Fruit fly (Drosophila melanogaster) whole organism, larva: ENCODE data around the gene peng.

ENCODE experiments used
- noc ChIP-seq: fragments of 200-800 bp; sonication (Bioruptor generic); optimal IDR thresholded peaks from 3 replicates; lab custom pipeline; 2019; ENCODE audit warnings: missing biosample characterization, mild to moderate bottlenecking, missing genetic modification characterization, moderate library complexity

peng gene

DNA sequence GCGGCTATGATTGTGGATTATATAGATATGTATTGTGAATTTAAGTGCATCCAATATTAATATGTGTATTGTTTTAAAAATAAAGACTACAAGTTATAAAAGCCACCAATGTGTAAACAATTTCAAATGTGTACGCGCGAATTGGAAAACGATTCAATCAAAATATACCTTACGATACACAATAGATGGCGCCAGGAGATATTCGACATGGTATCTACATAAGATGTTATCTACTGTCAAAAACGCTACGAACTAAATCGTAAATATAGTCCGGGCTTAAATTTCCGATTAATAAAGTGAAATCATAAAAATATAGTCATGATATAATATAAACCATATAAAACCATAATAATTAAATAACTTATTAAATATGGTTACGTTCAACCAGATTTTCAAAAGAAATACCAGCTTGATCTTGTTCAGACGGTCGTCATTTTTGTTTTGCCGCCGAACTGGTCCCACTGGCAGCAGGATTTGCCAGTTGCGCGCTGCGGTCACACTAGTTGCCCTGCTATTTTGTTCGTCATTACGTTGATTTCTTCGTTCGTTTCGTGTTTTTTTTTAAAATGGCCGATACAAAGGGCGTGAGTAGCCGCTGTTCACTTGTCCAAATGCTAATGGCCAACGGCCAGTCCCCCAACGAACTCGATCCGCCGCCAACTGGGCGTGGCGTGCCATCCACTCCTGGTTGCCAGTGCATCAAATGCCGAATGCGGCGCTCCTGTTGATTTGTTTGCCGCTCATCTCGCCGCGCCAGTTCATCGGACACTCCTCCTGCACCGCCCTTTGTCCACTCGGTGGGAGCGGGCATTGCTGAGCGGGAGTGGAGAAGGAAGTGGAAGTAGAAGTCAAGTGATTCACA, 8.4 kb upstream of the peng start, which contains the start of gene Septin1:
Gene Septin1 (plus strand): TSS at position 477 of the 862 bp plus-strand sequence.
- TF ChIP-seq noc (tag; lab: Kevin White, UChicago), result no peak

DNA sequence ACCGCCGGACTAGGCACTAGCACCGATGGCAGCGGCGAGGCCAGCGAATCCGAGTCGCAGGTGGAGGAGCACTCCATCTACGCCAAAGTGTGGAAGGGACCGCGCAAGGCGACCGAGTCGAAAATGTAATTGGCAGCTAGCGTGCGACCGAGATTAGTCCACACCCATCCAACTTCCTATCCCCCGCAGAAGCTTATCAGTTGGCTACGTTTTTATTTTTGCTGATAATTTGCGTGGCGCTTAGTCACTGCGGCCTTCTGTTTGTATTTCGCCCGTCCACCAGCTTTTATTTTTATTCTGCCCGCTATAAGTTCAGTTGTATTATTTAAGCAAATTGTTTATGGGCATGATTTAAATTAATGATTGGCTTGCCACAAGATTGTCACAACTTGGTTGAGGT, 3.9 kb upstream of the peng start:
- peak; percentile 10 for TF ChIP-seq noc (tag; lab: Kevin White, UChicago)

DNA sequence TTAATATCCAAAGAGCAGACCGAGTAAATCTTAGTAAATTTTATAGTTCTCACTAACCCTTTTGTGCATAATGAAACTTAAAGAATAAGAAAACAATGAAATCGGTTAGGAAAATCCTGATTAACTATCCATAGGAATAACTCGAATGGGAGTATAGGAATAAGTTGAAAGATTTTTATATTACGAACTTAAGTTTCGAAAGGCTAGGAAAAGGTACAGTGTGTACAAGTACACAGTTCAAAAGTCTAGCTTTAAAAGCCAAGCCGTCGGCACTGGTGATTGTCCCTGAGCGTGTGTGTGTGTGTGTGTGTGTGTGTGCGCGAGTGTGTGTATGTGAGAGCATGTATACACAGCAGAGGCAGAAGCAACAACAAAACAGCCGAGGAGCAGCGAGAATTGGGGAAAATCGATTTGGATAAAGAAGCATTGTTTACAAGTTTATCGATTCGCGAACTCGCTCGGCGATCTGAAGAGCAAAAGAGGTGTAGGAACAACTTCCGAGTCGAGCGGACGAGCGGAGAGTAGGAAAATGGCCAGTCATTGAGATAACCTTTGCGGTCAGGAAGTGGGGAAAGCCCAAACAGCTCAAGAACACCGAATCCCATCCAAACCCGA, 1.7 kb upstream of the peng start:
- TF ChIP-seq noc (tag; lab: Kevin White, UChicago), result no peak

DNA sequence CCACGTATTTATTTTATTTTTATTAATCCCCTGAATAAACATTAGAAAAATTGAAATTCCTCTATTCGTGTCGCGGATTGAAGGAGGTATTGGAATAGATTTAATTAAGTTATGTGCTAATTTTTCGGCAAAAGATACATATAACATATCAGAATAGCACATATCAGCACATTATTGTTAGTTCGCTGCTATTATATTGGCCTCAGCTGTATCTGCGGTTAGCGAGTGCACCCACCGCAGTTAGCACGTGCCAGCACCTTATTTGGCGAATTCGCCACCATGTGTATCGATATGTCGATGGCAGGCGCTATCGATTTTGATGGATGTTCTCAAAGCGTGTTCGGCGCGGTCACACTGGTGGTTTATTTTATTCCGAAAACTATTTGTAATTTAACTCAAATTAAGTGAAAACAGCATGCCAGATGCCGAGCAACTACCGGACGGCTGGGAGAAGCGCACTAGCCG, 4.6 kb downstream of the peng start, which contains the start of gene dod:
Gene dod (plus strand): TSS at position 323 of the 465 bp plus-strand sequence.
- TF ChIP-seq noc (tag; lab: Kevin White, UChicago), result peak; percentile 29

DNA sequence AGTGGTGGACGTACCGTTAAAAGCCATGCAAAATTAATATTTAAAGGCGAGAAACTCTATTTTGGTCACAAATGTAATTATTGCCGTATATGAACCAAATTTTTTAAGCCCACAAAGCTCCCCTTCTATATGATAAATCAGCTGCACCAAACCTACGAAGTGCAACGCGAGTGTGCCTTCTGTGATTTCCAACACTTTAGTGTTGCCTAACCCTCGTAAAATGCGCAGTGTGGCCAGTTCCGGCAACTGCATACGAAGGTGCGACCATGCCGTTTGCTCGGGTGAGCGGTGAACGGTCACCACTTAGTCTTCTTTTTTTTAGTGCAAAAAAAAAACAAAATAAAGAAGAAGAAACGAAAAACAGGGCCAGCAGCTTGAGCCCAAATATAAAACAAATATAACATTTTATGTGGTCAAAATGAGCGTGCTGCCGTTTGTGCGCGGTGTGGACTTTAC, 10.1 kb downstream of the peng start, which contains the start of the genes tty and fliI:
Gene tty (minus strand): TSS at position 201 of the 456 bp plus-strand sequence.
Gene fliI (plus strand): TSS at position 266 of the 456 bp plus-strand sequence.
- TF ChIP-seq noc (tag; lab: Kevin White, UChicago), result peak; percentile 60

DNA sequence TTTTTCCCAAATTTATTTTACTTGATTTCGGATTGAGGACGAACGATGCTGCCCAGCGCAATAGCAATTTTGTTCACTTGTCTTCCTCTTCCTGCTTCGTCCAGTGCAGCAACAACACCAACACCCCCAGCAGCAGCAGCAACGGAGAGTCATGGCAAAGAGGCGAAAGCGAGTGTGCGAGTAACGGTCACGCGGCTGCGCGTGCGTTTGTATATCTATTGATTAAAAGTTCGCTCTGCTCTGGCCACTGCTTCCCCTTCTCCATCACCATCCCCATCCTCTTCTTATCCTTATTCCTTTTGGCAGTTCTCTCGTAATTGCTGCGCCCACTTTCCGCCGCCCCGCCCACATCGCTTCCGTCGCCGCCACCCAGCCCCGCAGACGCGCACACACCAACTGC, 11.5 kb downstream of the peng start:
- TF ChIP-seq noc (tag; lab: Kevin White, UChicago), result no peak

DNA sequence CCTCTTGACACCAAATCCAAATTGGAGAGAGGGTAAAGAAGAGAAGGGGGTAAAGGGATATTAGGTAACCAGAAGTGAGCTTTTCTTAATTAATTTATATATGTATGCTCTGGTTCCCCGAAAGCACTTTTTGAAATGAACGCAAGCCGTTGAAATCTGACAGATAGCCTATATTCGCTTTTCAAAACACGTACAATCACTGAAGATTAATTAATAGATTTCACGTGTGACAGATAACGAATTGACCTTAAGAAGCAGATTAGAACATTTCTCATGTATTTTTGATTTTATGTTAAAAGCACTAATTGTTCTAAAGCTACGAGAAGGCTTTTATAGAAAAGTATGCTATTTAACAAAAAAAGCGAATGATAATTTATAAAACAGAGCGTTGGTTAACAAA, 12.6 kb downstream of the peng start:
- peak; percentile 10 for TF ChIP-seq noc (tag; lab: Kevin White, UChicago)

DNA sequence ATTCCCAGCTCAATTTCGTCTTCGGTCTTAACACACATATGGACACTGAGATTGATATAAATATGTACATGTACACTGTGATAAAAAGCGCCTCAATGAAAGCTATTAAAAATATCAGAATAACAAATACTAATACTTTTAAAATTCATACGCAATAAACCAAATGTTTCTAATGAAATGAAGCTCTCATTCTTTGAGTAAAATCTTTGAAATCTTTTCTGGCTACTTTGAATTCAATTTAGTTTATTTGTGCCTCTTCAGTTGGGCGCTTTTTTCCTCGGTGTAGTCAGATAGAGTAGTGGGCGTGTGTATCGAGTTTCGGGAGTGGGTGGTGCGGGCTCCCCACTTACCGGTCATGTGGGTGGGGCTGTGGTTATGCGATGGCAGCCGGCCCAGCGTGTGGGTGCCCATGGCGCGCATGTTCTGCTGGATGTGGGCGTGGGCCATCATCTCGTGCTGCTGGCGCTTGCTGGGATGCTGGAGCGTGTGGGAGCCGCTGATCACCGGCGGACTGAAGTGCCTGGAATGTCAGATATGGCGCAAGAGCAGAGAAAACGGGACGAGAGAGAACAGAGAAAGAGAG, 15.0 kb downstream of the peng start:
- no peak for TF ChIP-seq noc (tag; lab: Kevin White, UChicago)

DNA sequence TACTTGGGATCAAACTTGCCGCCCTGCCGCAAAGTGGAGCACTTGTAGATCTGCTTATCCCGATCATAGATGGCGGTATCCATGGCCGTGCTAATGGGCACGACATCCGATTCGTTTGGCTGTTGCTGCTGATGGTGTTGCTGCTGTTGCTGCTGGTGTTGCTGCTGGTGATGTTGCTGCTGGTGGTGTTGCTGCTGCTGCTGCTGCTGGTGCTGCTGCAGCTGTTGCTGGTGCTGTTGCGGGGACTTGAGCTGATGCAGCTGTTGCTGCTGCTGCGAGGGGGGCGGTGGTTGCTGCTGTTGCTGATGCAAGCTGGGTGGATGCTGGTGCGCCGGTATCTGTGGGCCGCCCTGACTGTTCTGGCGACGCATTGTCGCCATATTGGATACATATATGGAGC, 16.5 kb downstream of the peng start:
- no peak for TF ChIP-seq noc (tag; lab: Kevin White, UChicago)

DNA sequence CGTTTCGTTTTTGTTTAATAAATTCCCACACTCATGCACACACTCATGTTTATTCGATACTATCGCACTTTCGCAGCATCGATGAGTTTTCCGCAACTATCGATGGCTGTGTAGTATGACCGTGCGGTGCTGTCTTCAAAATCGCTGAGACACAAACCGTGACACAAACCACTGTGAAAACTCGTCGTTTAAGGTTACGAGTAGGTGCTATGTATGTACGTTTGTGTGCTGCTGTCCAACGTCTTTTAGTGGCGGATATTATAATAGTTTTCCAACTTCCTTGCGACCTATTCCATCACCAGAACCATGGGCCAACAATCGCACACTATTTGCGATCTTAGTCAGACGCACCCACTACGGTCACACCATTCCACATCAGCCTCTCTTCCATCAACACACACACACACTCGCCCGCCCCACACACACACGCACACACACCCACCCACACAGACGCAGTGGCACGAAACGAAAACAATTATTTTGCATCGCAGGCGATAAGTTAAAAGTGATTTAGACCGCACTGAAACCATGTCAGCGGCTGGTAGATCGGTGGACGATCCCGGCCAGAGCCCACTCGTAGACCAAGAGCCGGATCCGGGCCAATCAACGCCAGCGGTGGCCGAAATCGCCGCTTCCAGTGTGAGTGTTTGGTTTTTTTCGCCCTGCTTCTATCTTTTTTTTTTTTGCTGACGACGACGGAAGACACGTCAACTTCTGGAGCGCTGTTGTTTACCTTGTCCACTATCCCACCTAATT, 25.5 kb downstream of the peng start, which contains the start of the genes Dd and CG1486:
Gene Dd (minus strand): TSS at position 77 of the 756 bp plus-strand sequence.
Gene CG1486 (plus strand): TSS at position 114 of the 756 bp plus-strand sequence.
- no peak for TF ChIP-seq noc (tag; lab: Kevin White, UChicago)

DNA sequence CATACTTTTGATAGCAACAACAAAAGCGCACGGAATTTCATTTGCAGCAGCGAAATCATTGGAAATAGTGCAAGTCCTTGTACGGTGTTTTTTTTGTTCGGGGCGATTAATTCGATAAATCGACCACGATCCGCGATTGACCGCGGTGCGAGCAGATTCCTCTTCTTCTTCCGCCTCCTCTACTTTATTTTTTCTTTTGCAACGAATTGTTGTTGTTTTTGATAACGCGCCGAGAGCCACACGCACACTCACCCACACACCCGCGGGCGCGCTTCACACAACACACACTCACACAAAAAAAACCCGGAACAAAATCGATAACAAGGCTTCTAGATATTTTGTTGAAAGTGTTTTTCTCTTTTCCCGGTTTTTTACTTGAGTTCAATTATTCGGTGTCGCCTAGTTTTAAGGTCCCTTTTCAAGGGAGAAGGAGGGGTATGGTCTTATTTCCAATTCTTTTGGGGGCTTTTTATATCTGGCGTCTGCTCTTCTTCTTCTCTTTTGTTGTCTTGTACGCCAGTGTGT, 26.4 kb downstream of the peng start:
- TF ChIP-seq noc (tag; lab: Kevin White, UChicago), result no peak

DNA sequence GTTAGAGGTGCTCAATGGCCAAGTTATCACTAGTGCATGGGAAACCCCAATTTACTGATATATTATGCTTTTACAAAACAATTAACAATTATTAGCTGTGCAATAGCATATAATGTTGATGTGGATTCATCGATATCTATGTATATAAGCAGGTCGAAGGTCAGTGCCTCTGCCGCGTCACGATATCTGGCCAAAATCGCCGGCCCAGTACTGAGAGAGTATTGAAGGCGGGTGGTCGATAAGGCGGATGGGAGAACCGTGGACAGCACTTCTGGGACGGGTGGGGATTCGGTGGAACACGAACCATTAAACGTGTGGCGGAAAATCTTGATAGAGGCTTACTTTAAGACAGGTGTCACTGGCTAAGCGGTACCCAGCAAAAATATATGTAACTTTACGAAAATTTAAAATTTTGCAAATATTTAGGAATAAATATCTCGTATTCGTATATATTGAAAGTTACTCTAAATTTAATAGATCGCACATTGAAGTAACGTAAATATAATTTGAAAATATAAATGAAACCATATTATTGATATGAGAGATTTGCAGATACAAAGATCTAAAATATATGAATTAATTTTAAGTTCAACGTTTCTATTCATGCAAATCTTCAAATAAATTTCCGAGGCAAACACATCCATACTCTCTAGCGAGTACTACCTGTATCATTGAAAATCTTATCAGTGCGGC, 27.2 kb downstream of the peng start:
- no peak for TF ChIP-seq noc (tag; lab: Kevin White, UChicago)

DNA sequence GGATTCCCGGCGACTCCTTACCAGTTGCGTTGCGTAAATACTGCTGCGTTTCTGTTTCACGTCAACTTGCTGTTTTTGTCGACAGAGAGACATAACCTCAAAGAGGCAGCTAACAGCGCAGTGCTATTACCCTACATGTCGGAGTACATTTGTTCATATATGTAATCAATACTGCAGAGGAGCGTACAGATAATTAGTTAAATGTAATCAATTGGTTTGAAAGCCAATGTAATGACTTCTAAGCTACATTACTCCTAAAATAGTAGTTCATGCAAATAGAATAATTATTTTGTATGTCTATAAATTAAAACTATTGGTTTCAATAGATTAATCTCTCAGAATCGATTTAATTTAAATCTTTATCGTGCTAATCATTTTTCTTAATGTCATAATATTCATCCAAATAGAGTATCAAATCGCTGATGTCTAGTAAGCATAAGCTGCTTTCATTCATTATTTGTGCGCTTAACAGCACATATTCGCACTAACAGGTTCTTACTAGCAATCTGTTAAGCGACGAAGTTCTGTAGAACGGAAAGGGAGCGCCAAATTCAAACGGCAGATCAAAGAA, 30.4 kb downstream of the peng start, which contains the start of the genes SLIRP1 and anox:
Gene SLIRP1 (minus strand): TSS at position 95 of the 571 bp plus-strand sequence.
Gene anox (minus strand): TSS at position 95 of the 571 bp plus-strand sequence.
- peak; percentile 90 for TF ChIP-seq noc (tag; lab: Kevin White, UChicago)

DNA sequence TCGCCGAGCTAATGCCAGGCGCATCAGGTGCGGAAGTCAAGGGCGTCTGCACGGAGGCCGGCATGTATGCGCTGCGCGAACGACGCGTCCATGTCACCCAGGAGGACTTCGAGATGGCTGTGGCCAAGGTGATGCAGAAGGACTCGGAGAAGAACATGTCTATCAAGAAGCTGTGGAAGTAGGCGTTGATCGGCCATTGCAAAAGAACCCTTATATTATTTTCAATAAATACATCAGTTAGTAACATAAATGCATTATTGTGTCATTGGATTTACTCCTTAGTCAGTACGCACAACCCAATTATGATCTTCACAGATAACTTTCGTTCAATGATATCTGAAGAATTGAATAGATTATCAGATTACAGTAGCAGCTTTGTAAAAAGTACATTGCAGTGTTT, 32.2 kb downstream of the peng start, which contains the start of gene CG1801:
Gene CG1801 (minus strand): TSS at position 101 of the 400 bp plus-strand sequence.
- TF ChIP-seq noc (tag; lab: Kevin White, UChicago), result no peak
